Worm (Caenorhabditis elegans) whole organism, midembryonic: ENCODE data around the gene R05A10.8.

Source experiments
- T22C8.4 ChIP-seq: fragments of 200-800 bp; sonication (Bioruptor generic); IDR thresholded peaks from 2 replicates; pipeline ENCODE4 v1.3.6; 2022; ENCODE audit warnings: missing genetic modification characterization, missing compliant biosample characterization
- cog-1 ChIP-seq: sonication (generic microtip); optimal IDR thresholded peaks from 2 replicates; lab custom pipeline; 2016; ENCODE audit warnings: missing genetic modification characterization, missing compliant biosample characterization
- flt-1 ChIP-seq: fragments of 200-800 bp; sonication (Bioruptor generic); IDR thresholded peaks from 2 replicates; pipeline ENCODE4 v1.3.6; 2022; ENCODE audit warnings: missing genetic modification characterization, missing compliant biosample characterization
- klf-2 ChIP-seq: fragments of 200-800 bp; sonication (Bioruptor generic); conservative IDR thresholded peaks from 2 replicates; pipeline ENCODE4 v1.3.6; 2022; ENCODE audit warnings: missing genetic modification reagents, missing genetic modification characterization, missing compliant biosample characterization
- med-1 ChIP-seq: sonication (generic microtip); optimal IDR thresholded peaks from 2 replicates; lab custom pipeline; 2017; ENCODE audit warnings: missing genetic modification characterization, mild to moderate bottlenecking, missing compliant biosample characterization, antibody characterized with exemption, missing genetic modification reagents; ENCODE audit not compliant: insufficient read depth
- ref-1 ChIP-seq: fragments of 200-800 bp; sonication (Bioruptor generic); conservative IDR thresholded peaks from 2 replicates; pipeline ENCODE4 v1.3.6; 2022; ENCODE audit warnings: missing genetic modification reagents, missing genetic modification characterization, missing compliant biosample characterization
- tab-1 ChIP-seq: fragments of 200-800 bp; sonication (Bioruptor generic); IDR thresholded peaks from 2 replicates; pipeline ENCODE4 v1.3.6; 2022; ENCODE audit warnings: missing genetic modification characterization, missing compliant biosample characterization
- ztf-23 ChIP-seq: fragments of 200-800 bp; sonication (Bioruptor generic); IDR thresholded peaks from 2 replicates; pipeline ENCODE4 v1.3.6; 2022; ENCODE audit warnings: missing genetic modification reagents, missing genetic modification characterization, missing compliant biosample characterization
- ztf-29 ChIP-seq: fragments of 200-800 bp; sonication (Bioruptor generic); IDR thresholded peaks from 2 replicates; pipeline ENCODE4 v1.3.6; 2022; ENCODE audit warnings: missing genetic modification reagents, missing genetic modification characterization, missing compliant biosample characterization

Gene R05A10.8

DNA sequence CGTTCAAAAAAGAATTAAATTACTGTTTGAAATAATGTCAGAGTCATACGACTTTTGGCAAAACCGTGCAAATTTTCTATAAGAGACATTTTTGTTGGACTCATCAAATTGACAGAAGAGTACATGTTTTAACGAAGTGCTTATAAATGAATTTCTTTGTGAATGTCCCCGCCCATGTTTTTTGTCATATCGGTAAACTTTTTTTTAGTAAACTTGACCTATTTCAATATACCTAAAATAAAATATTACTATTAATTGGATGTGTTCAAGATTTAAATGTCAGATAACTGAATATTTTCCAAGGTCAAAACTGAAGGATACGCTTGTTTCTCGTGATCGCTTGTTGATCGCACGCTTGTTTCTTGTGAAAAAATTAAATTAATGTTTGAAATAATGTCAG is at the start of gene R05A10.8:
TSS of gene R05A10.8 (minus strand) at position 101 of the 400 bp plus-strand sequence.
- no peak for TF ChIP-seq ztf-29
- TF ChIP-seq cog-1: no peak
- TF ChIP-seq T22C8.4: no peak
- no peak for TF ChIP-seq klf-2
- no peak for TF ChIP-seq tab-1 (GFP tag; lab: Robert Waterston, UW)
- TF ChIP-seq ref-1 (GFP tag; lab: Robert Waterston, UW): no peak
- no peak for TF ChIP-seq ztf-23 (GFP tag; lab: Robert Waterston, UW)
- TF ChIP-seq med-1 (GFP tag; lab: Kevin White, UChicago): no peak
- no peak for TF ChIP-seq flt-1 (GFP tag; lab: Robert Waterston, UW)

DNA sequence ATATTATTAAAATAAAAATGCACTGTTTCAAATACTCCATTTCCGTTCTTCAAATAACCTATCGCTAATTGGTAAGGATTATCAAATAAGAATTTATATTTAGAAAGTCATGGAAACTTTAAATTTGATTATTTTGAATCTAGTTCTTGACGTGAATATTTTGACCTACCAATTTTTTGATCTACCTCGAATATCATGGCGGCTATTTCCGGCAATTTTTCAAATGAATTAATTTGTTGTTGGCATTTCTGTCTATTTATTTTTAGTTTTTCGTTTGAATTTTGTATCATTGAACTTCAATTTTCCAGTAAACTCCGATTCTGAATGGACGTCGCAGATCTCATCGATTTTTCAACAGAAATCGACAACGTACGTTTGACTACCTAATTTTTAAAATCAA is 45.2 kb upstream of the R05A10.8 start, which contains the start of gene F02H6.3:
TSS of gene F02H6.3 (plus strand) at position 266 of the 400 bp plus-strand sequence.
- TF ChIP-seq ztf-29 (no peak), cog-1 (no peak), tab-1 (GFP tag; lab: Robert Waterston, UW) (no peak), klf-2 (no peak), ztf-23 (GFP tag; lab: Robert Waterston, UW) (no peak), T22C8.4 (no peak), med-1 (GFP tag; lab: Kevin White, UChicago) (no peak), ref-1 (GFP tag; lab: Robert Waterston, UW) (no peak), flt-1 (GFP tag; lab: Robert Waterston, UW) (no peak)

DNA sequence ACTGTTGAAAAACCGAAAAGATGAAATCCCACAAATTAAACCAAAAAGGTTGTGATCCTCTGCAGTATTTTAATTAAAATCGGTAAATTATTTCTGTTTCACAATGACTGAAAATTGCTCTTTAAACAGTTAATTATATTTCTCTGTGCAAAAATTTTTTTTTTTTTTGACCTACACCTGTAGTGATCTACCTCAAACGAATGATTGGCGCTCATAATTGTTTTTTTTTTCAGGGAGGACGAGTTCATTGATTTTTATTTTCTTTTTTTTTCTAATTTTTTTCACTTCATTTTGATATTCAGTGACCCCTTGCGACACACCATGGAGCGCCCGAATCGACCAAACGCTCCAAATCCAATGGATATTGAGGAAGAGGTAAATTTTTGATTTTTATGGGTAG is 38.2 kb upstream of the R05A10.8 start, which contains the start of gene F02H6.2:
TSS of gene F02H6.2 (plus strand) at position 301 of the 400 bp plus-strand sequence.
- TF ChIP-seq ztf-29 (no peak), cog-1 (no peak), klf-2 (no peak), med-1 (GFP tag; lab: Kevin White, UChicago) (no peak), T22C8.4 (no peak), tab-1 (GFP tag; lab: Robert Waterston, UW) (no peak), flt-1 (GFP tag; lab: Robert Waterston, UW) (no peak), ref-1 (GFP tag; lab: Robert Waterston, UW) (no peak), ztf-23 (GFP tag; lab: Robert Waterston, UW) (no peak)

DNA sequence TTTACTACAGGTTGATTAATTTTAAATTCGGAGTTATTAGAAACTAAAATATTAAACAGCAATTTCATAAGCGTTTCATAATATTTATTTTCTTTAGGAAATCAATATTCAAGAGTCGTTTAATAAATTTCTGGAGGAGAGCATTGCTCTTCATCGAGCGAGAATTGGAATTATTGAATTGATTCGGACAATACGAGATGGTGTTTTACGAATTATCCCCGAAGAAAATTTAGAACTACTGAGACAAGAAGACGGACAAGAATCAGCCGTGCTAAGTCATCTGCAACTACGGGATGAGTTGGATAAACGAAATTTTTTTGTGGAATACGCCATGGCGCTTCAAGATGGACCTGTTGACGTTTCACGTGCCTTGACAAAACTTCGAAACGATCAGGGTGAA is 36.3 kb upstream of the R05A10.8 start:
- TF ChIP-seq ztf-29 (no peak), ref-1 (GFP tag; lab: Robert Waterston, UW) (no peak), klf-2 (no peak), T22C8.4 (no peak), cog-1 (no peak), tab-1 (GFP tag; lab: Robert Waterston, UW) (no peak), flt-1 (GFP tag; lab: Robert Waterston, UW) (no peak)

DNA sequence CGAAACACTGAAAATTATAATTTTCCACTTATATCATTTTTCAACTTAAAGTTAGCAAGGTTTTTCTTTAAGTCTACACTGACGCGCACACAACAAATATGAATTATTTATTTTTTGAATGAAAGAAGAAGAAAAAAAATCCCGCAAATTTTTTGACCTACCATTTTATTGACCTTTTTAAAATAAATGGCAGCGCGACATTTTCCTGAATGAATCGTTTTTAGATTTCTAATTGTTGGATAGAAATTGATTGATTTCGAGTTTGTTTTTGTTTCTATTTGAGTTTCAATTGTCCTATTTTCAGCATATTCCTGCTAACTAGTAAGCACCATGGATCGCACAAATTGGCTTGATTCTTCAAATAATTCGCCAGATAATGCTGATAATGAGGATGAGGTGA is 35.2 kb upstream of the R05A10.8 start, which contains the start of gene K01G12.3:
TSS of gene K01G12.3 (plus strand) at position 301 of the 400 bp plus-strand sequence.
- TF ChIP-seq klf-2: no peak
- TF ChIP-seq ztf-23 (GFP tag; lab: Robert Waterston, UW): no peak
- no peak for TF ChIP-seq tab-1 (GFP tag; lab: Robert Waterston, UW)
- no peak for TF ChIP-seq med-1 (GFP tag; lab: Kevin White, UChicago)
- no peak for TF ChIP-seq cog-1
- TF ChIP-seq T22C8.4: no peak
- TF ChIP-seq flt-1 (GFP tag; lab: Robert Waterston, UW): no peak
- TF ChIP-seq ztf-29: no peak
- no peak for TF ChIP-seq ref-1 (GFP tag; lab: Robert Waterston, UW)

DNA sequence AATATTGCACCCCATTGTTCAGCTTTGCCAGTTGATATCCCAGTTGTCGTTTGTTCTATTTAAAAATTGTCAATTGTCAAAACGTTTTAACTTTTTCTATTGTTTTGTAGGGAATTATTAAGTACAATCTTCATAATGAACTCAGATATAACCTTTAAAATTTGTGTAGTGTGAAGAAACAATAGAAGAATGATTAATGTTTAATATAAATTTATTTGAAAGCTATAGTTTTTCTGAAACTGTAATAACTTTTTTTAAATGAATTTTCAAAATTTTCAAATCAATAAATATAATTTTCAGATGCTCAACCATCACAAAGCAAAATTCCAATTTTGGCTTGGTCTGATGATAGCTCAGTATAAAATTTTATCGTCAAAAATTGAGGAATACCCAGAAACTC is 33.9 kb upstream of the R05A10.8 start, which contains the start of gene K01G12.22:
TSS of gene K01G12.22 (plus strand) at position 301 of the 400 bp plus-strand sequence.
- TF ChIP-seq klf-2: no peak
- TF ChIP-seq T22C8.4: no peak
- no peak for TF ChIP-seq ztf-29
- TF ChIP-seq ref-1 (GFP tag; lab: Robert Waterston, UW): no peak
- TF ChIP-seq flt-1 (GFP tag; lab: Robert Waterston, UW): no peak
- TF ChIP-seq cog-1: no peak
- no peak for TF ChIP-seq med-1 (GFP tag; lab: Kevin White, UChicago)
- TF ChIP-seq tab-1 (GFP tag; lab: Robert Waterston, UW): no peak
- TF ChIP-seq ztf-23 (GFP tag; lab: Robert Waterston, UW): no peak

DNA sequence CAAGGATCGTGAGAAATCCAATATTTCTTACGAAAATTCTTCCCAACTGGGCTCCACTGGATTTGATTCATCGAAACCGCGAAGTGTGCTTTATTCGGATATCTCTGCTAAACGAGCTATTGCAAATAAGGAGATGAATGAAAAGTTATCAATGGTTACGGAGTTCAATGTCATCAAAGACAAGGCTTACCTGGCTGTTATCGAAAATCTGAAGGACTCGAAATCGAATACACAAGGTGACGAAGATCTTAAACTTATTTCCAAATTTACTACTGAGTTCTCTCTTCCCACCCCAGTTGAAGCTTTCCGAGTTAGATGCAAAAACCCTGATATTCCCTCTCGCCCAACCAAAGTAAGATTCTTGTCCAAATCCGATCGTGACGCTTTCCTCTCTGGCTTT is 28.3 kb upstream of the R05A10.8 start:
- TF ChIP-seq ref-1 (GFP tag; lab: Robert Waterston, UW) (no peak), ztf-23 (GFP tag; lab: Robert Waterston, UW) (no peak), T22C8.4 (no peak), klf-2 (no peak), ztf-29 (no peak), cog-1 (no peak), med-1 (GFP tag; lab: Kevin White, UChicago) (no peak), tab-1 (GFP tag; lab: Robert Waterston, UW) (no peak), flt-1 (GFP tag; lab: Robert Waterston, UW) (no peak)

DNA sequence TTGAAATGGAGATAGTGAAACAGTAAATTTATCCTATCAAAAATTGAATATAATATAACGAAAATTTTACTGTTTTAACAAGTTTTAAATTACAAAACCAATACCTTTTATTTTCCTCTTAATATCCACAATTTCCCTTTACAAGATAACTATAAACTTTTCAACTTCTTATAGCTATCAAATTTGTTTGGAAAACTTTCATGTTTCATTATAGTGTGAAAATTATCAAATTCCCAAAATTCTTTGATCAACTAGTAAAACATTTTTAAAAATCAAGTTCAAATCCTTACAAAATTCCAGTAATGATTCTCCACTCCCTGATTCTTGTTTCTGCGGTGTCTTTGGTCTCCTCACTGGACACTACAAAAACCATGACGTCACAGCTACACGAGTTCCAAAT is 24.1 kb upstream of the R05A10.8 start, which contains the start of gene R05A10.1:
TSS of gene R05A10.1 (plus strand) at position 301 of the 400 bp plus-strand sequence.
- no peak for TF ChIP-seq flt-1 (GFP tag; lab: Robert Waterston, UW)
- TF ChIP-seq klf-2: no peak
- no peak for TF ChIP-seq ztf-23 (GFP tag; lab: Robert Waterston, UW)
- TF ChIP-seq ref-1 (GFP tag; lab: Robert Waterston, UW): no peak

DNA sequence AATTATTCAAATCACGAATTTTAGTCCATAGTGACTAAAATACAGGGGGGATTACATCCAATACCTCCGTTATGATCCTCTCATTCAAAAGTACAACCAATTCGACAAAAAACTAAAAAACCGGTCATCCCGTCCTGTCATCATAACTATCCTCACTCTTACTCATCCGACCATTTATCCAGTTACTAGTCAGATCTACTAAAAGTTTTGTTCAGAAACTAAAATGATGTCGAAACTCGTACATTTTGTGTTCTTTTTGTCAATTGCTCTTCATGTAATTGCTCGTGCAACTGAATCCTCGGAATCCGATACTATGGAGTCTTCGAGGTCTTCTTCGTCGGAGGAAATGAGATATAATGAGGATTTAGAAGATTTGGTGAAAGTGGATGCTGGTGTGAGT is 19.1 kb upstream of the R05A10.8 start, which contains the start of gene R05A10.2:
TSS of gene R05A10.2 (plus strand) at position 214 of the 400 bp plus-strand sequence.
- TF ChIP-seq T22C8.4 (no peak), ref-1 (GFP tag; lab: Robert Waterston, UW) (no peak), med-1 (GFP tag; lab: Kevin White, UChicago) (no peak), cog-1 (no peak)

DNA sequence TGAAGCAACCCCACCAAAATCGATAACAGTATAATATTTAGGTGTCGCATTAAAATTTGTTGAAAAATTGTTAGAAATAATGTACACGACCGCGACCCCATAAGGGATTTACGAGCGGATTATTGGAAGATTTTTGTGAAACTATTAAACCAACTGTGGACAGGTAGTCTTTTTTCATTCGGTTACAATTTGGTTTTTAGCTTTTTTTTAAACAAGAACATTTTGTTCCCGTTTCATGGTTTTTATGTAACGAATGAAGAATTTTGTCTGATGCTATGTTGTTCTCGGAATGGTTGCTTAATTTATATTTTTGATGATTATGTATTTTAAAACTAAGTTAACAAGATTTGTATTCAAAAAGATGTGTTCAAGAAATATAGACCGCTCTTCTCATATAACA is 18.4 kb upstream of the R05A10.8 start, which contains the start of gene R05A10.3:
TSS of gene R05A10.3 (minus strand) at position 101 of the 400 bp plus-strand sequence.
- no peak for TF ChIP-seq flt-1 (GFP tag; lab: Robert Waterston, UW)
- no peak for TF ChIP-seq ztf-23 (GFP tag; lab: Robert Waterston, UW)
- no peak for TF ChIP-seq klf-2
- TF ChIP-seq T22C8.4: no peak
- TF ChIP-seq cog-1: no peak
- no peak for TF ChIP-seq tab-1 (GFP tag; lab: Robert Waterston, UW)
- no peak for TF ChIP-seq ztf-29
- TF ChIP-seq med-1 (GFP tag; lab: Kevin White, UChicago): no peak
- no peak for TF ChIP-seq ref-1 (GFP tag; lab: Robert Waterston, UW)
